Fruit fly (Drosophila melanogaster): ENCODE results near the gene mid.

mid gene

dm6 chr2L:5491220-5491619 lies 29.8 kb downstream of the mid start (continued):
- peak; percentile 56; the same call in 1 of the 2 replicates for TF ChIP-seq CG15336 (GFP tag; IDR thresholded peaks at IDR 0.05)
- peak; percentile 61 for TF ChIP-seq dsx (GFP tag; optimal IDR thresholded peaks at IDR 0.05; ENCODE audit: poor library complexity, severe bottlenecking)
- peak; percentile 55 for TF ChIP-seq CG11762 (GFP tag; optimal IDR thresholded peaks at IDR 0.05; ENCODE audit: insufficient read depth)
- peak; percentile 30 for TF ChIP-seq Sox102F (GFP tag; optimal IDR thresholded peaks at IDR 0.05)
- peak; percentile 51 for TF ChIP-seq topi (GFP tag; optimal IDR thresholded peaks at IDR 0.05)
- peak; percentile 74 for TF ChIP-seq CG3032 (tag; optimal IDR thresholded peaks at IDR 0.05)
- peak; percentile 65 for TF ChIP-seq svp (GFP tag)
- no peak for TF ChIP-seq CG6854 (GFP tag; optimal IDR thresholded peaks at IDR 0.05)
- TF ChIP-seq CG10669 (GFP tag; optimal IDR thresholded peaks at IDR 0.05), result peak; percentile 81
- no peak for TF ChIP-seq Blimp-1 (GFP tag; optimal IDR thresholded peaks at IDR 0.05)
- peak; percentile 74 for TF ChIP-seq CG7368 (GFP tag; optimal IDR thresholded peaks at IDR 0.05)
- TF ChIP-seq Hr38 (GFP tag; optimal IDR thresholded peaks at IDR 0.05), result no peak
- TF ChIP-seq cyc (GFP tag; optimal IDR thresholded peaks at IDR 0.05), result peak; percentile 56
- TF ChIP-seq CG4318 (GFP tag; optimal IDR thresholded peaks at IDR 0.05), result peak; percentile 42
- TF ChIP-seq esn (GFP tag; optimal IDR thresholded peaks at IDR 0.05), result peak; percentile 63
- TF ChIP-seq eg (GFP tag; IDR thresholded peaks at IDR 0.05), result peak; percentile 73
- peak; percentile 50 for TF ChIP-seq Sox15 (GFP tag; optimal IDR thresholded peaks at IDR 0.05)
- peak; percentile 67 for TF ChIP-seq pdm3 (GFP tag; optimal IDR thresholded peaks at IDR 0.05)
- TF ChIP-seq CG6792 (GFP tag; optimal IDR thresholded peaks at IDR 0.05), result peak; percentile 67
- peak; percentile 67 for TF ChIP-seq CG9139 (GFP tag; optimal IDR thresholded peaks at IDR 0.05)
- TF ChIP-seq Eip78C (GFP tag), result peak; percentile 91
- peak; percentile 73 for TF ChIP-seq CG10631 (GFP tag; optimal IDR thresholded peaks at IDR 0.05)
- TF ChIP-seq Eip75B (GFP tag; optimal IDR thresholded peaks at IDR 0.05), result peak; percentile 76
- peak; percentile 87 for TF ChIP-seq CG6163 (GFP tag; IDR thresholded peaks at IDR 0.05)
- TF ChIP-seq achi (GFP tag; optimal IDR thresholded peaks at IDR 0.05), result peak; percentile 75
- TF ChIP-seq fkh (GFP tag; optimal IDR thresholded peaks at IDR 0.05), result no peak
- TF ChIP-seq Ets21C (GFP tag; optimal IDR thresholded peaks at IDR 0.05), result no peak
- TF ChIP-seq dac (GFP tag; optimal IDR thresholded peaks at IDR 0.05), result no peak
- TF ChIP-seq CG32006 (GFP tag; optimal IDR thresholded peaks at IDR 0.05), result peak; percentile 75
- TF ChIP-seq OdsH (GFP tag; optimal IDR thresholded peaks at IDR 0.05), result peak; percentile 67
- peak; percentile 58 for TF ChIP-seq Hr39 (GFP tag; optimal IDR thresholded peaks at IDR 0.05)

dm6 chr2L:5492924-5493323 lies 31.5 kb downstream of the mid start:
- TF ChIP-seq Hr4 (GFP tag; optimal IDR thresholded peaks at IDR 0.05) (peak; percentile 25), CG32006 (GFP tag; optimal IDR thresholded peaks at IDR 0.05) (peak; percentile 29), salr (GFP tag; optimal IDR thresholded peaks at IDR 0.05) (peak; percentile 4 to 9), Hr39 (GFP tag; optimal IDR thresholded peaks at IDR 0.05) (peak; percentile 86), CG11762 (GFP tag; optimal IDR thresholded peaks at IDR 0.05; ENCODE audit: insufficient read depth) (peak; percentile 42), Sox15 (GFP tag; optimal IDR thresholded peaks at IDR 0.05) (peak; percentile 36), Eip78C (GFP tag) (peak; percentile 87), achi (GFP tag; optimal IDR thresholded peaks at IDR 0.05) (peak; percentile 56), dsx (GFP tag; optimal IDR thresholded peaks at IDR 0.05; ENCODE audit: poor library complexity, severe bottlenecking) (peak; percentile 51), Blimp-1 (GFP tag; optimal IDR thresholded peaks at IDR 0.05) (peak; percentile 45), CG15336 (GFP tag; IDR thresholded peaks at IDR 0.05) (no peak), Smox (GFP tag; optimal IDR thresholded peaks at IDR 0.05) (peak; percentile 82), net (GFP tag; optimal IDR thresholded peaks at IDR 0.05) (peak; percentile 48), Gug (GFP tag; IDR thresholded peaks at IDR 0.05) (no peak), OdsH (GFP tag; optimal IDR thresholded peaks at IDR 0.05) (peak; percentile 61), CG6276 (GFP tag; optimal IDR thresholded peaks at IDR 0.05) (no peak), CG6808 (GFP tag; optimal IDR thresholded peaks at IDR 0.05) (peak; percentile 21), CG31627 (GFP tag; optimal IDR thresholded peaks at IDR 0.05) (peak; percentile 81), CG34406 (GFP tag; optimal IDR thresholded peaks at IDR 0.05) (peak; percentile 47), Hr38 (GFP tag; optimal IDR thresholded peaks at IDR 0.05) (no peak), CG11294 (GFP tag; IDR thresholded peaks at IDR 0.05) (no peak), Eip75B (GFP tag; optimal IDR thresholded peaks at IDR 0.05) (peak; percentile 70), CG8319 (GFP tag; optimal IDR thresholded peaks at IDR 0.05) (peak; percentile 34), Ets96B (tag; optimal IDR thresholded peaks at IDR 0.05) (peak; percentile 65), CG8632 (GFP tag; optimal IDR thresholded peaks at IDR 0.05) (peak; percentile 41), CG6792 (GFP tag; optimal IDR thresholded peaks at IDR 0.05) (peak; percentile 66), ss (GFP tag; optimal IDR thresholded peaks at IDR 0.05) (peak; percentile 37 to 53), Sox14 (GFP tag; optimal IDR thresholded peaks at IDR 0.05) (peak; percentile 64), svp (GFP tag) (peak; percentile 93), CG16779 (tag; optimal IDR thresholded peaks at IDR 0.05) (no peak), CG10631 (GFP tag; optimal IDR thresholded peaks at IDR 0.05) (peak; percentile 51), Met (GFP tag; optimal IDR thresholded peaks at IDR 0.05) (peak; percentile 85), CG11902 (GFP tag; optimal IDR thresholded peaks at IDR 0.05) (peak; percentile 41)

Measured in whole organism, prepupa.